Fruit fly (Drosophila melanogaster) whole organism, embryonic: ENCODE data around the gene THG.

Experiments used
- ATbp ChIP-seq: fragments of 200-800 bp; sonication (Bioruptor generic); optimal IDR thresholded peaks from 2 replicates; lab custom pipeline; 2017; ENCODE audit warnings: missing biosample characterization, mild to moderate bottlenecking, missing genetic modification characterization, missing genetic modification reagents
- Ada2b ChIP-seq: fragments of 200-800 bp; sonication (Bioruptor generic); IDR thresholded peaks from 2 replicates; pipeline ENCODE4 v1.3.6; 2022; ENCODE audit warnings: missing biosample characterization, missing genetic modification characterization
- Aef1 ChIP-seq: fragments of 200-800 bp; sonication (Bioruptor generic); IDR thresholded peaks from 3 replicates; pipeline ENCODE4 v1.3.6; 2022; ENCODE audit warnings: missing biosample characterization, missing genetic modification characterization
- Bdp1 ChIP-seq: fragments of 200-800 bp; sonication (Bioruptor generic); optimal IDR thresholded peaks from 3 replicates; lab custom pipeline; 2016; ENCODE audit warnings: missing biosample characterization, missing genetic modification characterization
- CG10959 ChIP-seq: fragments of 200-800 bp; sonication (Bioruptor generic); IDR thresholded peaks from 2 replicates; pipeline ENCODE4 v1.3.6; 2022; ENCODE audit warnings: missing biosample characterization, missing genetic modification characterization
- CG15073 ChIP-seq: fragments of 200-800 bp; sonication (Bioruptor generic); optimal IDR thresholded peaks from 2 replicates; lab custom pipeline; 2016; ENCODE audit warnings: missing biosample characterization, missing genetic modification characterization
- CG15514 ChIP-seq: fragments of 200-800 bp; sonication (Bioruptor generic); optimal IDR thresholded peaks from 3 replicates; lab custom pipeline; 2017; ENCODE audit warnings: missing biosample characterization, missing genetic modification characterization, mild to moderate bottlenecking, moderate library complexity, missing genetic modification reagents
- CG1602 ChIP-seq: fragments of 200-800 bp; sonication (Bioruptor generic); optimal IDR thresholded peaks from 3 replicates; lab custom pipeline; 2016; ENCODE audit warnings: missing biosample characterization, missing genetic modification characterization
- CG3726 ChIP-seq: fragments of 200-800 bp; sonication (Bioruptor generic); IDR thresholded peaks from 3 replicates; pipeline ENCODE4, ENCODE4 v1.3.6; 2022; ENCODE audit warnings: missing biosample characterization, missing genetic modification characterization
- CG42726 ChIP-seq: fragments of 200-800 bp; sonication (Bioruptor generic); IDR thresholded peaks from 2 replicates; pipeline ENCODE4 v1.3.6; 2022; ENCODE audit warnings: missing biosample characterization, missing genetic modification characterization; ENCODE audit not compliant: partially characterized antibody
- CG5180 ChIP-seq: fragments of 200-800 bp; sonication (Bioruptor generic); optimal IDR thresholded peaks from 3 replicates; lab custom pipeline; 2017; ENCODE audit warnings: missing biosample characterization, missing genetic modification characterization, mild to moderate bottlenecking, moderate library complexity, missing genetic modification reagents
- CG6175 ChIP-seq: fragments of 200-800 bp; sonication (Bioruptor generic); IDR thresholded peaks from 3 replicates; pipeline ENCODE4 v1.3.6; 2022; ENCODE audit warnings: missing biosample characterization, missing genetic modification characterization
- CG7357 ChIP-seq: fragments of 200-800 bp; sonication (Bioruptor generic); IDR thresholded peaks from 3 replicates; pipeline ENCODE4 v1.3.6; 2022; ENCODE audit warnings: missing biosample characterization, missing genetic modification characterization
- CG7556 ChIP-seq: fragments of 200-800 bp; sonication (Bioruptor generic); optimal IDR thresholded peaks from 2 replicates; lab custom pipeline; 2017; ENCODE audit warnings: missing biosample characterization, mild to moderate bottlenecking, missing genetic modification characterization
- CG8089 ChIP-seq: fragments of 200-800 bp; sonication (Bioruptor generic); optimal IDR thresholded peaks from 3 replicates; lab custom pipeline; 2016; ENCODE audit warnings: missing biosample characterization, missing genetic modification characterization
- CG8290 ChIP-seq, 3 experiments: fragments of 200-800 bp; sonication (Bioruptor generic); optimal IDR thresholded peaks; 2 replicates each; lab custom pipeline; 2016 to 2019; ENCODE audit warnings: missing biosample characterization in 3 of 3, missing genetic modification characterization in 3 of 3, mild to moderate bottlenecking in 2 of 3, moderate library complexity in 1 of 3
- CG9797 ChIP-seq: fragments of 200-800 bp; sonication (Bioruptor generic); optimal IDR thresholded peaks from 3 replicates; lab custom pipeline; 2018; ENCODE audit warnings: missing biosample characterization, mild to moderate bottlenecking, missing genetic modification characterization
- CG9817 ChIP-seq: fragments of 200-800 bp; sonication (Bioruptor generic); optimal IDR thresholded peaks from 2 replicates; lab custom pipeline; 2018; ENCODE audit warnings: missing biosample characterization, mild to moderate bottlenecking, missing genetic modification characterization, moderate library complexity
- Dad ChIP-seq: fragments of 200-800 bp; sonication (Bioruptor generic); optimal IDR thresholded peaks from 3 replicates; lab custom pipeline; 2016; ENCODE audit warnings: missing biosample characterization, missing genetic modification characterization
- Dbx ChIP-seq: fragments of 200-800 bp; sonication (Bioruptor generic); IDR thresholded peaks from 3 replicates; pipeline ENCODE4 v1.3.6; 2022; ENCODE audit warnings: missing biosample characterization, missing genetic modification characterization
- Dek ChIP-seq: fragments of 200-800 bp; sonication (Bioruptor generic); optimal IDR thresholded peaks from 3 replicates; lab custom pipeline; 2019; ENCODE audit warnings: missing biosample characterization, mild to moderate bottlenecking, missing genetic modification characterization, moderate library complexity
- Dref ChIP-seq: fragments of 200-800 bp; sonication (Bioruptor generic); IDR thresholded peaks from 2 replicates; pipeline ENCODE4 v1.3.6; 2022; ENCODE audit warnings: missing biosample characterization, missing genetic modification characterization
- E2f2 ChIP-seq: fragments of 200-800 bp; sonication (Bioruptor generic); IDR thresholded peaks from 2 replicates; pipeline ENCODE4 v1.3.6; 2022; ENCODE audit warnings: missing biosample characterization, missing genetic modification characterization
- ERR ChIP-seq: fragments of 200-800 bp; sonication (Bioruptor generic); optimal IDR thresholded peaks from 2 replicates; lab custom pipeline; 2016; ENCODE audit warnings: missing biosample characterization, missing genetic modification characterization
- H15 ChIP-seq: fragments of 200-800 bp; sonication (Bioruptor generic); IDR thresholded peaks from 3 replicates; pipeline ENCODE4 v1.3.6; 2022; ENCODE audit warnings: missing biosample characterization, missing genetic modification characterization
- HmgZ ChIP-seq: fragments of 200-800 bp; sonication (Bioruptor generic); optimal IDR thresholded peaks from 2 replicates; lab custom pipeline; 2018; ENCODE audit warnings: missing biosample characterization, mild to moderate bottlenecking, missing genetic modification characterization
- Jarid2 ChIP-seq: fragments of 200-800 bp; sonication (Bioruptor generic); optimal IDR thresholded peaks from 3 replicates; lab custom pipeline; 2017; ENCODE audit warnings: mild to moderate bottlenecking, missing biosample characterization, missing genetic modification reagents, missing genetic modification characterization
- Lim3 ChIP-seq: fragments of 200-800 bp; sonication (Bioruptor generic); IDR thresholded peaks from 2 replicates; pipeline ENCODE4 v1.3.6; 2022; ENCODE audit warnings: missing biosample characterization, missing genetic modification characterization
- Med ChIP-seq: fragments of 200-800 bp; sonication (Bioruptor generic); peaks from one replicate; lab custom pipeline; 2016; ENCODE audit warnings: missing biosample characterization, missing genetic modification characterization, mild to moderate bottlenecking, inconsistent platforms, moderate library complexity
- Scr ChIP-seq: fragments of 200-800 bp; sonication (Bioruptor generic); IDR thresholded peaks from 2 replicates; pipeline ENCODE4 v1.3.6; 2022; ENCODE audit warnings: missing biosample characterization, missing genetic modification characterization; ENCODE audit not compliant: partially characterized antibody
- Stat92E ChIP-seq, 3 experiments: fragments of >200 bp in 2 of 3; fragments of 200-800 bp in 1 of 3; sonication (Bioruptor generic) in 1 of 3; optimal IDR thresholded peaks; 2 replicates each; lab custom pipeline; 2017 to 2019; ENCODE audit warnings: missing biosample characterization in 3 of 3, missing genetic modification characterization in 3 of 3, mild to moderate bottlenecking in 1 of 3, moderate library complexity in 1 of 3
- Trl ChIP-seq, 3 experiments: fragments of >200 bp in 2 of 3; fragments of 200-800 bp in 1 of 3; sonication (Bioruptor generic) in 1 of 3; optimal IDR thresholded peaks; 2 replicates in 1 of 3; 3 replicates in 2 of 3; lab custom pipeline; 2016 to 2017; ENCODE audit warnings: missing biosample characterization in 1 of 3, missing genetic modification characterization in 1 of 3
- Xbp1 ChIP-seq: fragments of 200-800 bp; sonication (Bioruptor generic); optimal IDR thresholded peaks from 3 replicates; lab custom pipeline; 2016; ENCODE audit warnings: missing biosample characterization, mild to moderate bottlenecking, missing genetic modification characterization
- ara ChIP-seq: fragments of 200-800 bp; sonication (Bioruptor generic); IDR thresholded peaks from 2 replicates; pipeline ENCODE4 v1.3.6; 2022; ENCODE audit warnings: missing biosample characterization, missing genetic modification characterization
- crp ChIP-seq, 2 experiments: fragments of 200-800 bp; sonication (Bioruptor generic); optimal IDR thresholded peaks; 2 replicates in 1 of 2; 3 replicates in 1 of 2; lab custom pipeline; 2017; ENCODE audit warnings: missing biosample characterization in 2 of 2, missing genetic modification characterization in 2 of 2, mild to moderate bottlenecking in 1 of 2, moderate library complexity in 1 of 2
- dmrt11E ChIP-seq: fragments of 200-800 bp; sonication (Bioruptor generic); optimal IDR thresholded peaks from 3 replicates; lab custom pipeline; 2018; ENCODE audit warnings: missing biosample characterization, mild to moderate bottlenecking, missing genetic modification characterization, moderate library complexity
- ewg ChIP-seq: fragments of 200-800 bp; sonication (Bioruptor generic); optimal IDR thresholded peaks from 3 replicates; lab custom pipeline; 2017; ENCODE audit warnings: mild to moderate bottlenecking, missing biosample characterization, missing genetic modification reagents, missing genetic modification characterization
- gsb ChIP-seq: fragments of 200-800 bp; sonication (Bioruptor generic); IDR thresholded peaks from 2 replicates; pipeline ENCODE4 v1.3.6; 2022; ENCODE audit warnings: missing biosample characterization, missing genetic modification characterization
- gt ChIP-seq: fragments of 200-800 bp; sonication (Bioruptor generic); IDR thresholded peaks from 2 replicates; pipeline ENCODE4 v1.3.6; 2022; ENCODE audit warnings: missing biosample characterization, missing genetic modification characterization
- lbe ChIP-seq: fragments of 200-800 bp; sonication (Bioruptor generic); optimal IDR thresholded peaks from 2 replicates; lab custom pipeline; 2016; ENCODE audit warnings: missing biosample characterization, mild to moderate bottlenecking, missing genetic modification characterization
- lov ChIP-seq, 2 experiments: fragments of 200-800 bp in 1 of 2; fragments of >200 bp in 1 of 2; sonication (Bioruptor generic) in 1 of 2; IDR thresholded peaks in 1 of 2; optimal IDR thresholded peaks in 1 of 2; 2 replicates in 1 of 2; 3 replicates in 1 of 2; pipeline versions ENCODE4 v1.3.6 to Lab custom; 2017 to 2022; ENCODE audit warnings: missing biosample characterization in 1 of 2, missing genetic modification characterization in 1 of 2
- nerfin-2 ChIP-seq: fragments of 200-800 bp; sonication (Bioruptor generic); IDR thresholded peaks from 2 replicates; pipeline ENCODE4 v1.3.6; 2022; ENCODE audit warnings: missing biosample characterization, missing genetic modification characterization; ENCODE audit not compliant: partially characterized antibody
- nmo ChIP-seq: fragments of 200-800 bp; sonication (Bioruptor generic); optimal IDR thresholded peaks from 2 replicates; lab custom pipeline; 2018; ENCODE audit warnings: missing biosample characterization, mild to moderate bottlenecking, missing genetic modification characterization, moderate library complexity
- p53 ChIP-seq: fragments of 200-800 bp; sonication (Bioruptor generic); optimal IDR thresholded peaks from 2 replicates; lab custom pipeline; 2016; ENCODE audit warnings: missing biosample characterization, missing genetic modification characterization
- toy ChIP-seq: fragments of 200-800 bp; sonication (Bioruptor generic); IDR thresholded peaks from 2 replicates; pipeline ENCODE4 v1.3.6; 2022; ENCODE audit warnings: missing biosample characterization, missing genetic modification characterization
- twi ChIP-seq: fragments of 200-800 bp; optimal IDR thresholded peaks from 2 replicates; lab custom pipeline; 2019; ENCODE audit warnings: missing biosample characterization, mild to moderate bottlenecking, missing genetic modification characterization, moderate library complexity
- vvl ChIP-seq: fragments of 200-800 bp; sonication (Bioruptor generic); IDR thresholded peaks from 2 replicates; pipeline ENCODE4 v1.3.6; 2022; ENCODE audit warnings: missing biosample characterization, missing genetic modification characterization
- wor ChIP-seq: fragments of 200-800 bp; sonication (Bioruptor generic); IDR thresholded peaks from 2 replicates; pipeline ENCODE4 v1.3.6; 2022; ENCODE audit warnings: missing biosample characterization, missing genetic modification characterization

The THG gene

dm6 chr2L:15009703-15010102 is at the start of gene THG, which contains the start of gene Rnmt (continued):
- TF ChIP-seq CG8290 (GFP tag; optimal IDR thresholded peaks at IDR 0.05; lab: Kevin White, UChicago) (peak; percentile 77), CG8290 (tag; optimal IDR thresholded peaks at IDR 0.05; lab: Kevin White, UChicago) (peak; percentile 6 to 58), p53 (GFP tag; lab: Kevin White, UChicago) (peak; percentile 33), ATbp (peak; percentile 57), vvl (GFP tag; lab: Robert Waterston, UW) (peak; percentile 92), CG1602 (peak; percentile 87), CG9817 (tag; lab: Kevin White, UChicago) (peak; percentile 90), Xbp1 (GFP tag; lab: Kevin White, UChicago) (peak; percentile 91), Ada2b (GFP tag; lab: Robert Waterston, UW) (peak; percentile 84), CG5180 (GFP tag; lab: Kevin White, UChicago) (no peak), lov (optimal IDR thresholded peaks at IDR 0.05; lab: Kevin White, UChicago) (no peak), lov (GFP tag; IDR thresholded peaks at IDR 0.05; lab: Robert Waterston, UW) (peak; percentile 80; the same call in 1 of the 3 replicates), crp (GFP tag; optimal IDR thresholded peaks at IDR 0.05; lab: Kevin White, UChicago) (peak; percentile 0 to 86), CG7357 (no peak; the same call in 2 of the 3 replicates), ERR (peak; percentile 31), gsb (peak; percentile 68), nerfin-2 (GFP tag; lab: Robert Waterston, UW) (peak; percentile 74), lbe (GFP tag; lab: Kevin White, UChicago) (peak; percentile 81), CG9797 (GFP tag; lab: Kevin White, UChicago) (peak; percentile 30), Lim3 (GFP tag; lab: Robert Waterston, UW) (peak; percentile 38; the same call in 1 of the 2 replicates), Dek (peak; percentile 73), dmrt11E (tag; lab: Kevin White, UChicago) (peak; percentile 88), Aef1 (GFP tag; lab: Robert Waterston, UW) (peak; percentile 82), CG3726 (GFP tag; lab: Robert Waterston, UW) (peak; percentile 65; the same call in 2 of the 3 replicates), ara (GFP tag; lab: Robert Waterston, UW) (peak; percentile 86), nmo (GFP tag; lab: Kevin White, UChicago) (peak; percentile 85), Stat92E (GFP tag; optimal IDR thresholded peaks at IDR 0.05; lab: Kevin White, UChicago) (peak in 1 of 3 experiments; percentile 60), toy (0 out of 2 replicates have a peak, but pooled peaks have one; percentile 28), Trl (optimal IDR thresholded peaks at IDR 0.05; lab: Kevin White, UChicago) (no peak), Trl (GFP tag; optimal IDR thresholded peaks at IDR 0.05; lab: Kevin White, UChicago) (peak; percentile 69), HmgZ (tag; lab: Kevin White, UChicago) (peak; percentile 90), Scr (GFP tag; lab: Robert Waterston, UW) (peak; percentile 92), CG8089 (GFP tag; lab: Kevin White, UChicago) (peak; percentile 30), CG7556 (GFP tag; lab: Kevin White, UChicago) (peak; percentile 84), Med (GFP tag; lab: Kevin White, UChicago) (peak; percentile 95), CG42726 (GFP tag; lab: Robert Waterston, UW) (peak; percentile 46; the same call in 1 of the 2 replicates), Dad (GFP tag; lab: Kevin White, UChicago) (peak; percentile 64), wor (GFP tag; lab: Robert Waterston, UW) (peak; percentile 69), ewg (GFP tag; lab: Kevin White, UChicago) (peak; percentile 55), CG10959 (peak; percentile 84), twi (peak; percentile 79), Jarid2 (GFP tag; lab: Kevin White, UChicago) (peak; percentile 30), Dbx (GFP tag; lab: Robert Waterston, UW) (peak; percentile 93), CG15073 (GFP tag; lab: Kevin White, UChicago) (no peak), CG15514 (GFP tag; lab: Kevin White, UChicago) (peak; percentile 56), CG6175 (GFP tag; lab: Robert Waterston, UW) (peak; percentile 71), Bdp1 (GFP tag; lab: Kevin White, UChicago) (peak; percentile 28), gt (GFP tag; lab: Robert Waterston, UW) (peak; percentile 59), Dref (GFP tag; lab: Robert Waterston, UW) (peak; percentile 82), E2f2 (GFP tag; lab: Robert Waterston, UW) (peak; percentile 76), H15 (GFP tag; lab: Robert Waterston, UW) (peak; percentile 83)
